Comparison of ENCODE assay signal across 1 fruit fly cellular context in genomic region chr3L:14559659-14560058, dm6.
TF ChIP-seq lines count a peak whose summit lies in the region.

Gene CG34039 (plus strand): TSS chr3L:14560000.

TF ChIP-seq in whole organism, embryonic, 481 proteins besides CTCF, POLR2A, EP300 and RAD21 (continued from another document and continues in another):
- TF ChIP-seq pita (GFP tag; optimal IDR thresholded peaks at IDR 0.05; lab: Kevin White, UChicago) (no peak), Ets65A (GFP tag; lab: Kevin White, UChicago) (no peak), CG13894 (tag; optimal IDR thresholded peaks at IDR 0.05; lab: Kevin White, UChicago) (no peak), Ptx1 (GFP tag; IDR thresholded peaks at IDR 0.05; lab: Robert Waterston, UW) (no peak), CG10431 (GFP tag; optimal IDR thresholded peaks at IDR 0.05; lab: Kevin White, UChicago) (no peak), Camta (GFP tag; optimal IDR thresholded peaks at IDR 0.05; lab: Kevin White, UChicago) (no peak), CG7745 (tag; optimal IDR thresholded peaks at IDR 0.05; lab: Kevin White, UChicago) (no peak), zfh1 (GFP tag; IDR thresholded peaks at IDR 0.05; lab: Robert Waterston, UW) (no peak), Lpt (GFP tag; optimal IDR thresholded peaks at IDR 0.05; lab: Kevin White, UChicago) (no peak), CG18011 (GFP tag; optimal IDR thresholded peaks at IDR 0.05; lab: Kevin White, UChicago) (no peak), CG11247 (GFP tag; IDR thresholded peaks at IDR 0.05; lab: Robert Waterston, UW) (no peak), hbn (GFP tag; IDR thresholded peaks at IDR 0.05; lab: Robert Waterston, UW; ENCODE audit: partially characterized antibody) (peak; percentile 94), CG13296 (GFP tag; optimal IDR thresholded peaks at IDR 0.05; lab: Kevin White, UChicago) (no peak), CG15514 (GFP tag; optimal IDR thresholded peaks at IDR 0.05; lab: Kevin White, UChicago) (peak; percentile 79), Doc3 (GFP tag; IDR thresholded peaks at IDR 0.05; lab: Robert Waterston, UW; ENCODE audit: partially characterized antibody) (peak; percentile 96), CG3407 (GFP tag; optimal IDR thresholded peaks at IDR 0.05; lab: Kevin White, UChicago) (no peak), dmrt99B (tag; optimal IDR thresholded peaks at IDR 0.05; lab: Kevin White, UChicago) (no peak), ERR (GFP tag; optimal IDR thresholded peaks at IDR 0.05; lab: Kevin White, UChicago) (no peak), ci (GFP tag; IDR thresholded peaks at IDR 0.05; lab: Robert Waterston, UW) (no peak), gfzf (GFP tag; optimal IDR thresholded peaks at IDR 0.05; lab: Kevin White, UChicago) (peak; percentile 24), usp (GFP tag; optimal IDR thresholded peaks at IDR 0.05; lab: Kevin White, UChicago) (no peak), B-H1 (GFP tag; IDR thresholded peaks at IDR 0.05; lab: Robert Waterston, UW) (no peak), fd3F (GFP tag; optimal IDR thresholded peaks at IDR 0.05; lab: Kevin White, UChicago) (no peak), sisA (GFP tag; IDR thresholded peaks at IDR 0.05; lab: Robert Waterston, UW) (no peak), CG15696 (tag; optimal IDR thresholded peaks at IDR 0.05; lab: Kevin White, UChicago) (no peak), Rfx (GFP tag; IDR thresholded peaks at IDR 0.05; lab: Robert Waterston, UW) (no peak), fru (optimal IDR thresholded peaks at IDR 0.05; lab: Kevin White, UChicago) (no peak), CG6689 (GFP tag; IDR thresholded peaks at IDR 0.05; lab: Robert Waterston, UW) (no peak), CG31224 (GFP tag; IDR thresholded peaks at IDR 0.05; lab: Robert Waterston, UW) (no peak), CG8359 (GFP tag; optimal IDR thresholded peaks at IDR 0.05; lab: Kevin White, UChicago; ENCODE audit: borderline replicate concordance) (no peak), klu (GFP tag; IDR thresholded peaks at IDR 0.05; lab: Robert Waterston, UW) (no peak), BEAF-32 (GFP tag; optimal IDR thresholded peaks at IDR 0.05; lab: Kevin White, UChicago) (peak; percentile 88), sna (GFP tag; IDR thresholded peaks at IDR 0.05; lab: Robert Waterston, UW; ENCODE audit: partially characterized antibody) (peak; percentile 97), Dip3 (GFP tag; optimal IDR thresholded peaks at IDR 0.05; lab: Kevin White, UChicago) (no peak), CG2889 (GFP tag; IDR thresholded peaks at IDR 0.05; lab: Robert Waterston, UW) (no peak), Aef1 (GFP tag; IDR thresholded peaks at IDR 0.05; lab: Robert Waterston, UW) (no peak), h (optimal IDR thresholded peaks at IDR 0.05; lab: Kevin White, UChicago) (no peak), gcm (GFP tag; optimal IDR thresholded peaks at IDR 0.05; lab: Kevin White, UChicago) (peak; percentile 2), Bteb2 (GFP tag; optimal IDR thresholded peaks at IDR 0.05; lab: Kevin White, UChicago) (no peak), CG17359 (tag; optimal IDR thresholded peaks at IDR 0.05; lab: Kevin White, UChicago) (no peak), CG2875 (GFP tag; optimal IDR thresholded peaks at IDR 0.05; lab: Kevin White, UChicago) (no peak), CG14710 (tag; optimal IDR thresholded peaks at IDR 0.05; lab: Kevin White, UChicago) (peak; percentile 82), Usf (GFP tag; optimal IDR thresholded peaks at IDR 0.05; lab: Kevin White, UChicago) (no peak), twi (tag; optimal IDR thresholded peaks at IDR 0.05; lab: Kevin White, UChicago) (no peak), CG10209 (GFP tag; optimal IDR thresholded peaks at IDR 0.05; lab: Kevin White, UChicago) (no peak), CG14050 (GFP tag; IDR thresholded peaks at IDR 0.05; lab: Robert Waterston, UW) (no peak), CG7963 (GFP tag; IDR thresholded peaks at IDR 0.05; lab: Robert Waterston, UW; ENCODE audit: partially characterized antibody) (peak; percentile 95; the same call in 2 of the 3 replicates), CG4328 (GFP tag; optimal IDR thresholded peaks at IDR 0.05; lab: Kevin White, UChicago) (no peak), Ssrp (tag; optimal IDR thresholded peaks at IDR 0.05; lab: Kevin White, UChicago) (no peak), CG9215 (GFP tag; IDR thresholded peaks at IDR 0.05; lab: Robert Waterston, UW) (no peak), Max (GFP tag; optimal IDR thresholded peaks at IDR 0.05; lab: Kevin White, UChicago) (peak; percentile 21), CG10979 (tag; optimal IDR thresholded peaks at IDR 0.05; lab: Kevin White, UChicago) (no peak), CG9727 (GFP tag; optimal IDR thresholded peaks at IDR 0.05; lab: Kevin White, UChicago) (no peak), dpn (GFP tag; optimal IDR thresholded peaks at IDR 0.05; lab: Kevin White, UChicago) (no peak), CG17385 (GFP tag; optimal IDR thresholded peaks at IDR 0.05; lab: Kevin White, UChicago) (no peak), B-H2 (GFP tag; optimal IDR thresholded peaks at IDR 0.05; lab: Kevin White, UChicago) (no peak), CG15479 (GFP tag; optimal IDR thresholded peaks at IDR 0.05; lab: Kevin White, UChicago) (no peak), CG6765 (GFP tag; optimal IDR thresholded peaks at IDR 0.05; lab: Kevin White, UChicago) (no peak), CG42726 (GFP tag; IDR thresholded peaks at IDR 0.05; lab: Robert Waterston, UW; ENCODE audit: partially characterized antibody) (peak; percentile 74; the same call in 1 of the 2 replicates), bigmax (GFP tag; optimal IDR thresholded peaks at IDR 0.05; lab: Kevin White, UChicago) (no peak), fd102C (GFP tag; optimal IDR thresholded peaks at IDR 0.05; lab: Kevin White, UChicago) (no peak), CG10462 (GFP tag; optimal IDR thresholded peaks at IDR 0.05; lab: Kevin White, UChicago) (no peak), Nf-YB (GFP tag; optimal IDR thresholded peaks at IDR 0.05; lab: Kevin White, UChicago) (peak; percentile 72), CG7786 (GFP tag; optimal IDR thresholded peaks at IDR 0.05; lab: Kevin White, UChicago) (no peak), CG32532 (GFP tag; IDR thresholded peaks at IDR 0.05; lab: Robert Waterston, UW) (no peak), CG4424 (GFP tag; optimal IDR thresholded peaks at IDR 0.05; lab: Kevin White, UChicago) (no peak), org-1 (GFP tag; optimal IDR thresholded peaks at IDR 0.05; lab: Kevin White, UChicago) (no peak), CG17361 (GFP tag; IDR thresholded peaks at IDR 0.05; lab: Robert Waterston, UW) (no peak), CG31441 (GFP tag; IDR thresholded peaks at IDR 0.05; lab: Robert Waterston, UW) (0 out of 2 replicates have a peak, but pooled peaks have one; percentile 21), grau (tag; optimal IDR thresholded peaks at IDR 0.05; lab: Kevin White, UChicago) (peak; percentile 29), CrebB (tag; optimal IDR thresholded peaks at IDR 0.05; lab: Kevin White, UChicago) (no peak), crp (GFP tag; optimal IDR thresholded peaks at IDR 0.05; lab: Kevin White, UChicago) (no peak), CG12744 (GFP tag; optimal IDR thresholded peaks at IDR 0.05; lab: Kevin White, UChicago) (no peak), CG31365 (tag; optimal IDR thresholded peaks at IDR 0.05; lab: Kevin White, UChicago) (no peak), tin (GFP tag; optimal IDR thresholded peaks at IDR 0.05; lab: Kevin White, UChicago) (no peak), CG18476 (GFP tag; optimal IDR thresholded peaks at IDR 0.05; lab: Kevin White, UChicago) (no peak), lbe (GFP tag; optimal IDR thresholded peaks at IDR 0.05; lab: Kevin White, UChicago) (peak; percentile 6), PHDP (tag; optimal IDR thresholded peaks at IDR 0.05; lab: Kevin White, UChicago) (no peak), Gsc (GFP tag; IDR thresholded peaks at IDR 0.05; lab: Robert Waterston, UW) (no peak), CG6683 (GFP tag; optimal IDR thresholded peaks at IDR 0.05; lab: Kevin White, UChicago) (no peak), croc (GFP tag; conservative IDR thresholded peaks at IDR 0.05; lab: Robert Waterston, UW) (no peak), zf30C (GFP tag; optimal IDR thresholded peaks at IDR 0.05; lab: Kevin White, UChicago) (peak; percentile 67), nerfin-1 (tag; optimal IDR thresholded peaks at IDR 0.05; lab: Kevin White, UChicago) (no peak), danr (GFP tag; IDR thresholded peaks at IDR 0.05; lab: Robert Waterston, UW) (no peak), kni (GFP tag; optimal IDR thresholded peaks at IDR 0.05; lab: Kevin White, UChicago) (no peak), Sry-δ (GFP tag; optimal IDR thresholded peaks at IDR 0.05; lab: Kevin White, UChicago) (peak; percentile 70), H2.0 (GFP tag; IDR thresholded peaks at IDR 0.05; lab: Robert Waterston, UW) (no peak), CG13287 (GFP tag; IDR thresholded peaks at IDR 0.05; lab: Robert Waterston, UW; ENCODE audit: partially characterized antibody) (peak; percentile 98), mam (GFP tag; optimal IDR thresholded peaks at IDR 0.05; lab: Kevin White, UChicago) (no peak), repo (GFP tag; optimal IDR thresholded peaks at IDR 0.05; lab: Kevin White, UChicago) (no peak), C15 (GFP tag; IDR thresholded peaks at IDR 0.05; lab: Robert Waterston, UW) (no peak), z (GFP tag; IDR thresholded peaks at IDR 0.05; lab: Robert Waterston, UW) (no peak), CG2712 (tag; optimal IDR thresholded peaks at IDR 0.05; lab: Kevin White, UChicago) (peak; percentile 58), CG13424 (tag; optimal IDR thresholded peaks at IDR 0.05; lab: Kevin White, UChicago) (no peak), dan (GFP tag; IDR thresholded peaks at IDR 0.05; lab: Robert Waterston, UW) (no peak), CG34224 (GFP tag; IDR thresholded peaks at IDR 0.05; lab: Robert Waterston, UW; ENCODE audit: partially characterized antibody) (peak; percentile 97), D19B (GFP tag; optimal IDR thresholded peaks at IDR 0.05; lab: Kevin White, UChicago) (no peak), CG1233 (GFP tag; optimal IDR thresholded peaks at IDR 0.05; lab: Kevin White, UChicago) (no peak), ftz-f1 (GFP tag; optimal IDR thresholded peaks at IDR 0.05; lab: Kevin White, UChicago) (no peak), CG2202 (tag; optimal IDR thresholded peaks at IDR 0.05; lab: Kevin White, UChicago) (no peak), CG9817 (tag; optimal IDR thresholded peaks at IDR 0.05; lab: Kevin White, UChicago) (no peak), Optix (GFP tag; IDR thresholded peaks at IDR 0.05; lab: Robert Waterston, UW) (no peak), Dp (GFP tag; optimal IDR thresholded peaks at IDR 0.05; lab: Kevin White, UChicago) (peak; percentile 96), CG11504 (tag; optimal IDR thresholded peaks at IDR 0.05; lab: Kevin White, UChicago) (peak; percentile 44), Kr (GFP tag; optimal IDR thresholded peaks at IDR 0.05; lab: Kevin White, UChicago) (no peak), Awh (GFP tag; IDR thresholded peaks at IDR 0.05; lab: Robert Waterston, UW) (no peak), HmgD (GFP tag; optimal IDR thresholded peaks at IDR 0.05; lab: Kevin White, UChicago) (no peak), CG11398 (GFP tag; optimal IDR thresholded peaks at IDR 0.05; lab: Kevin White, UChicago) (no peak), Ets97D (GFP tag; optimal IDR thresholded peaks at IDR 0.05; lab: Kevin White, UChicago) (peak; percentile 56), Nf-YA (GFP tag; IDR thresholded peaks at IDR 0.05; lab: Robert Waterston, UW) (no peak), CG4404 (GFP tag; IDR thresholded peaks at IDR 0.05; lab: Robert Waterston, UW) (no peak), cas (GFP tag; IDR thresholded peaks at IDR 0.05; lab: Robert Waterston, UW) (no peak), CG1603 (tag; optimal IDR thresholded peaks at IDR 0.05; lab: Kevin White, UChicago) (peak; percentile 25), hkb (optimal IDR thresholded peaks at IDR 0.05; lab: Kevin White, UChicago) (no peak), hkb (GFP tag; IDR thresholded peaks at IDR 0.05; lab: Robert Waterston, UW) (no peak), CG11695 (GFP tag; IDR thresholded peaks at IDR 0.05; lab: Robert Waterston, UW) (no peak), CG34376 (GFP tag; optimal IDR thresholded peaks at IDR 0.05; lab: Kevin White, UChicago) (no peak), tll (GFP tag; optimal IDR thresholded peaks at IDR 0.05; lab: Kevin White, UChicago) (no peak), Sin3A (optimal IDR thresholded peaks at IDR 0.05; lab: Kevin White, UChicago) (no peak), CG30431 (GFP tag; optimal IDR thresholded peaks at IDR 0.05; lab: Kevin White, UChicago) (no peak), esg (GFP tag; conservative IDR thresholded peaks at IDR 0.05; lab: Robert Waterston, UW) (no peak), CG11085 (GFP tag; IDR thresholded peaks at IDR 0.05; lab: Robert Waterston, UW) (no peak), Abd-B (GFP tag; optimal IDR thresholded peaks at IDR 0.05; lab: Kevin White, UChicago) (peak; percentile 4), CG10274 (GFP tag; optimal IDR thresholded peaks at IDR 0.05; lab: Kevin White, UChicago) (no peak), disco-r (GFP tag; optimal IDR thresholded peaks at IDR 0.05; lab: Kevin White, UChicago) (no peak), CkIIα-i1 (GFP tag; IDR thresholded peaks at IDR 0.05; lab: Robert Waterston, UW) (no peak), CG8478 (optimal IDR thresholded peaks at IDR 0.05; lab: Kevin White, UChicago) (no peak), CG6175 (GFP tag; IDR thresholded peaks at IDR 0.05; lab: Robert Waterston, UW) (no peak), CG32767 (GFP tag; IDR thresholded peaks at IDR 0.05; lab: Robert Waterston, UW) (no peak), ind (GFP tag; optimal IDR thresholded peaks at IDR 0.05; lab: Kevin White, UChicago) (no peak), CG1602 (GFP tag; optimal IDR thresholded peaks at IDR 0.05; lab: Kevin White, UChicago) (no peak), CG5953 (GFP tag; IDR thresholded peaks at IDR 0.05; lab: Robert Waterston, UW) (no peak), Sox100B (GFP tag; optimal IDR thresholded peaks at IDR 0.05; lab: Kevin White, UChicago) (no peak), ac (GFP tag; optimal IDR thresholded peaks at IDR 0.05; lab: Kevin White, UChicago) (no peak), peb (GFP tag; IDR thresholded peaks at IDR 0.05; lab: Robert Waterston, UW) (no peak), bsh (GFP tag; optimal IDR thresholded peaks at IDR 0.05; lab: Kevin White, UChicago) (no peak), gro (GFP tag; optimal IDR thresholded peaks at IDR 0.05; lab: Kevin White, UChicago) (no peak), CG1647 (GFP tag; optimal IDR thresholded peaks at IDR 0.05; lab: Kevin White, UChicago) (no peak), HmgZ (tag; optimal IDR thresholded peaks at IDR 0.05; lab: Kevin White, UChicago) (peak; percentile 39), az2 (GFP tag; optimal IDR thresholded peaks at IDR 0.05; lab: Kevin White, UChicago) (no peak)
